Fruit fly (Drosophila melanogaster) whole organism, embryonic: ENCODE results near the gene E2f1.
A peak's percentile ranks its signal among the peaks of the same experiment; 100 is the strongest.

Source experiments
- Adf1 ChIP-seq: fragments of 200-800 bp; sonication (Bioruptor generic); IDR thresholded peaks from 2 replicates; pipeline ENCODE4 v1.3.6; 2022; ENCODE audit warnings: missing biosample characterization, missing genetic modification characterization
- Aef1 ChIP-seq: fragments of 200-800 bp; sonication (Bioruptor generic); IDR thresholded peaks from 3 replicates; pipeline ENCODE4 v1.3.6; 2022; ENCODE audit warnings: missing biosample characterization, missing genetic modification characterization
- CG10147 ChIP-seq: fragments of 200-800 bp; sonication (Bioruptor generic); optimal IDR thresholded peaks from 2 replicates; lab custom pipeline; 2019; ENCODE audit warnings: missing biosample characterization, mild to moderate bottlenecking, missing genetic modification characterization, moderate library complexity
- CG10267 ChIP-seq: fragments of 200-800 bp; sonication (Bioruptor generic); optimal IDR thresholded peaks from 2 replicates; lab custom pipeline; 2018; ENCODE audit warnings: missing biosample characterization, mild to moderate bottlenecking, missing genetic modification characterization, moderate library complexity
- CG10321 ChIP-seq: fragments of 200-800 bp; sonication (Bioruptor generic); IDR thresholded peaks from 2 replicates; pipeline ENCODE4 v1.3.6; 2022; ENCODE audit warnings: missing biosample characterization, missing genetic modification characterization
- CG10654 ChIP-seq: fragments of 200-800 bp; sonication (Bioruptor generic); optimal IDR thresholded peaks from 2 replicates; lab custom pipeline; 2016; ENCODE audit warnings: missing biosample characterization, missing genetic modification characterization
- CG11093 ChIP-seq: fragments of 200-800 bp; sonication (Bioruptor generic); IDR thresholded peaks from 3 replicates; pipeline ENCODE4 v1.3.6; 2022; ENCODE audit warnings: missing biosample characterization, missing genetic modification characterization
- CG12659 ChIP-seq: fragments of 200-800 bp; sonication (Bioruptor generic); optimal IDR thresholded peaks from 3 replicates; lab custom pipeline; 2017; ENCODE audit warnings: mild to moderate bottlenecking, missing biosample characterization, missing genetic modification reagents, missing genetic modification characterization
- CG12744 ChIP-seq: fragments of 200-800 bp; sonication (Bioruptor generic); optimal IDR thresholded peaks from 2 replicates; lab custom pipeline; 2016; ENCODE audit warnings: missing biosample characterization, missing genetic modification characterization
- CG13624 ChIP-seq: fragments of 200-800 bp; sonication (Bioruptor generic); optimal IDR thresholded peaks from 2 replicates; lab custom pipeline; 2016; ENCODE audit warnings: missing biosample characterization, missing genetic modification characterization
- CG14014 ChIP-seq: fragments of 200-800 bp; sonication (Bioruptor generic); IDR thresholded peaks from 2 replicates; pipeline ENCODE4 v1.3.6; 2022; ENCODE audit warnings: missing biosample characterization, missing genetic modification characterization
- CG14050 ChIP-seq: fragments of 200-800 bp; sonication (Bioruptor generic); IDR thresholded peaks from 3 replicates; pipeline ENCODE4 v1.3.6; 2022; ENCODE audit warnings: missing biosample characterization, missing genetic modification characterization
- CG14710 ChIP-seq: fragments of 200-800 bp; sonication (Bioruptor generic); optimal IDR thresholded peaks from 3 replicates; lab custom pipeline; 2019; ENCODE audit warnings: missing biosample characterization, mild to moderate bottlenecking, missing genetic modification characterization, moderate library complexity
- CG1603 ChIP-seq: fragments of 200-800 bp; sonication (Bioruptor generic); optimal IDR thresholded peaks from 2 replicates; lab custom pipeline; 2019; ENCODE audit warnings: missing biosample characterization, mild to moderate bottlenecking, missing genetic modification characterization, moderate library complexity
- CG1647 ChIP-seq: fragments of 200-800 bp; sonication (Bioruptor generic); optimal IDR thresholded peaks from 3 replicates; lab custom pipeline; 2016; ENCODE audit warnings: missing biosample characterization, missing genetic modification characterization
- CG17186 ChIP-seq: fragments of 200-800 bp; sonication (Bioruptor generic); optimal IDR thresholded peaks from 3 replicates; lab custom pipeline; 2017; ENCODE audit warnings: missing biosample characterization, missing genetic modification reagents, missing genetic modification characterization
- CG18011 ChIP-seq: fragments of 200-800 bp; sonication (Bioruptor generic); optimal IDR thresholded peaks from 2 replicates; lab custom pipeline; 2017; ENCODE audit warnings: missing biosample characterization, missing genetic modification characterization, mild to moderate bottlenecking, moderate library complexity, missing genotype
- CG1832 ChIP-seq: fragments of 200-800 bp; sonication (Bioruptor generic); optimal IDR thresholded peaks from 2 replicates; lab custom pipeline; 2017; ENCODE audit warnings: missing biosample characterization, mild to moderate bottlenecking, missing genetic modification characterization, inconsistent platforms
- CG2116 ChIP-seq: fragments of 200-800 bp; sonication (Bioruptor generic); optimal IDR thresholded peaks from 3 replicates; lab custom pipeline; 2018; ENCODE audit warnings: missing biosample characterization, mild to moderate bottlenecking, missing genetic modification characterization
- CG2120 ChIP-seq: fragments of 200-800 bp; sonication (Bioruptor generic); optimal IDR thresholded peaks from 3 replicates; lab custom pipeline; 2016; ENCODE audit warnings: missing biosample characterization, missing genetic modification characterization
- CG30431 ChIP-seq: fragments of 200-800 bp; sonication (Bioruptor generic); optimal IDR thresholded peaks from 2 replicates; lab custom pipeline; 2017; ENCODE audit warnings: missing biosample characterization, missing genetic modification characterization
- CG6254 ChIP-seq: fragments of 200-800 bp; sonication (Bioruptor generic); optimal IDR thresholded peaks from 3 replicates; lab custom pipeline; 2017; ENCODE audit warnings: mild to moderate bottlenecking, missing biosample characterization, missing genetic modification reagents, missing genetic modification characterization
- CG6813 ChIP-seq: fragments of 200-800 bp; sonication (Bioruptor generic); optimal IDR thresholded peaks from 2 replicates; lab custom pipeline; 2017; ENCODE audit warnings: missing biosample characterization, missing genetic modification characterization, mild to moderate bottlenecking, moderate library complexity, missing genetic modification reagents
- CkIIα-i1 ChIP-seq: fragments of 200-800 bp; sonication (Bioruptor generic); IDR thresholded peaks from 2 replicates; pipeline ENCODE4 v1.3.6; 2022; ENCODE audit warnings: missing biosample characterization, missing genetic modification characterization
- D19B ChIP-seq: fragments of 200-800 bp; sonication (Bioruptor generic); optimal IDR thresholded peaks from 2 replicates; lab custom pipeline; 2017; ENCODE audit warnings: missing biosample characterization, mild to moderate bottlenecking, missing genetic modification characterization
- Dip3 ChIP-seq: fragments of 200-800 bp; sonication (Bioruptor generic); optimal IDR thresholded peaks from 3 replicates; lab custom pipeline; 2016; ENCODE audit warnings: missing biosample characterization, missing genetic modification characterization
- Dll ChIP-seq: fragments of 200-800 bp; sonication (Bioruptor generic); IDR thresholded peaks from 4 replicates; pipeline ENCODE4 v1.3.6; 2022; ENCODE audit warnings: missing biosample characterization, missing genetic modification characterization; ENCODE audit not compliant: partially characterized antibody
- E2f1 ChIP-seq: fragments of 200-800 bp; sonication (Bioruptor generic); IDR thresholded peaks from 2 replicates; pipeline ENCODE4 v1.3.6; 2022; ENCODE audit warnings: missing biosample characterization, missing genetic modification characterization
- ERR ChIP-seq: fragments of 200-800 bp; sonication (Bioruptor generic); optimal IDR thresholded peaks from 2 replicates; lab custom pipeline; 2016; ENCODE audit warnings: missing biosample characterization, missing genetic modification characterization
- HLH3B ChIP-seq: fragments of 200-800 bp; sonication (Bioruptor generic); IDR thresholded peaks from 2 replicates; pipeline ENCODE4 v1.3.6; 2022; ENCODE audit warnings: missing biosample characterization, missing genetic modification characterization
- Hand ChIP-seq: fragments of 200-800 bp; sonication (Bioruptor generic); optimal IDR thresholded peaks from 2 replicates; lab custom pipeline; 2017; ENCODE audit warnings: mild to moderate bottlenecking, missing biosample characterization, missing genetic modification reagents, missing genetic modification characterization
- Lhr ChIP-seq: fragments of 200-800 bp; sonication (Bioruptor generic); optimal IDR thresholded peaks from 3 replicates; lab custom pipeline; 2017; ENCODE audit warnings: mild to moderate bottlenecking, missing biosample characterization, missing genetic modification reagents, missing genetic modification characterization
- NC2β ChIP-seq: fragments of 200-800 bp; sonication (Bioruptor generic); optimal IDR thresholded peaks from 2 replicates; lab custom pipeline; 2016; ENCODE audit warnings: missing biosample characterization, missing genetic modification characterization
- NK7.1 ChIP-seq: fragments of 200-800 bp; sonication (Bioruptor generic); optimal IDR thresholded peaks from 3 replicates; lab custom pipeline; 2016; ENCODE audit warnings: missing biosample characterization, missing genetic modification characterization
- Nf-YA ChIP-seq: fragments of 200-800 bp; sonication (Bioruptor generic); IDR thresholded peaks from 2 replicates; pipeline ENCODE4 v1.3.6; 2022; ENCODE audit warnings: missing biosample characterization, missing genetic modification characterization
- ara ChIP-seq: fragments of 200-800 bp; sonication (Bioruptor generic); IDR thresholded peaks from 2 replicates; pipeline ENCODE4 v1.3.6; 2022; ENCODE audit warnings: missing biosample characterization, missing genetic modification characterization
- bigmax ChIP-seq: fragments of 200-800 bp; sonication (Bioruptor generic); optimal IDR thresholded peaks from 2 replicates; lab custom pipeline; 2018; ENCODE audit warnings: missing biosample characterization, mild to moderate bottlenecking, missing genetic modification characterization
- cad ChIP-seq: fragments of >200 bp; optimal IDR thresholded peaks from 2 replicates; lab custom pipeline; 2017; ENCODE audit warnings: missing biosample characterization, missing genetic modification characterization
- dimm ChIP-seq: fragments of 200-800 bp; sonication (Bioruptor generic); IDR thresholded peaks from 2 replicates; pipeline ENCODE4 v1.3.6; 2022; ENCODE audit warnings: missing biosample characterization, missing genetic modification characterization
- fd3F ChIP-seq: fragments of 200-800 bp; sonication (Bioruptor generic); optimal IDR thresholded peaks from 2 replicates; lab custom pipeline; 2018; ENCODE audit warnings: missing biosample characterization, mild to moderate bottlenecking, missing genetic modification characterization, moderate library complexity
- hkb ChIP-seq, 2 experiments: fragments of 200-800 bp in 1 of 2; fragments of >200 bp in 1 of 2; sonication (Bioruptor generic) in 1 of 2; IDR thresholded peaks in 1 of 2; optimal IDR thresholded peaks in 1 of 2; 2 replicates each; pipeline versions ENCODE4 v1.3.6 to Lab custom; 2017 to 2022; ENCODE audit warnings: missing biosample characterization in 1 of 2, missing genetic modification characterization in 1 of 2
- knrl ChIP-seq: fragments of 200-800 bp; sonication (Bioruptor generic); IDR thresholded peaks from 3 replicates; pipeline ENCODE4 v1.3.6; 2022; ENCODE audit warnings: missing biosample characterization, missing genetic modification characterization; ENCODE audit not compliant: partially characterized antibody
- mam ChIP-seq: fragments of 200-800 bp; sonication (Bioruptor generic); optimal IDR thresholded peaks from 3 replicates; lab custom pipeline; 2016; ENCODE audit warnings: missing biosample characterization, missing genetic modification characterization
- pnt ChIP-seq: fragments of 200-800 bp; sonication (Bioruptor generic); optimal IDR thresholded peaks from 3 replicates; lab custom pipeline; 2016; ENCODE audit warnings: missing biosample characterization, missing genetic modification characterization
- pzg ChIP-seq: fragments of 200-800 bp; sonication (Bioruptor generic); optimal IDR thresholded peaks from 3 replicates; lab custom pipeline; 2018; ENCODE audit warnings: missing biosample characterization, mild to moderate bottlenecking, missing genetic modification characterization, moderate library complexity
- rib ChIP-seq: fragments of 200-800 bp; sonication (Bioruptor generic); IDR thresholded peaks from 2 replicates; pipeline ENCODE4 v1.3.6; 2022; ENCODE audit warnings: missing biosample characterization, missing genetic modification characterization
- sens ChIP-seq: fragments of 200-800 bp; sonication (Bioruptor generic); peaks from one replicate; lab custom pipeline; 2016; ENCODE audit warnings: missing biosample characterization, missing genetic modification characterization
- shn ChIP-seq: fragments of 200-800 bp; sonication (Bioruptor generic); optimal IDR thresholded peaks from 3 replicates; lab custom pipeline; 2016; ENCODE audit warnings: missing biosample characterization, missing genetic modification characterization
- sna ChIP-seq: fragments of 200-800 bp; sonication (Bioruptor generic); IDR thresholded peaks from 2 replicates; pipeline ENCODE4 v1.3.6; 2022; ENCODE audit warnings: missing biosample characterization, missing genetic modification characterization; ENCODE audit not compliant: partially characterized antibody
- tin ChIP-seq: fragments of 200-800 bp; sonication (Bioruptor generic); optimal IDR thresholded peaks from 3 replicates; lab custom pipeline; 2016; ENCODE audit warnings: missing biosample characterization, missing genetic modification characterization
- tna ChIP-seq: fragments of 200-800 bp; sonication (Bioruptor generic); IDR thresholded peaks from 2 replicates; pipeline ENCODE4 v1.3.6; 2022; ENCODE audit warnings: missing biosample characterization, missing genetic modification characterization; ENCODE audit not compliant: partially characterized antibody

E2f1 gene

DNA sequence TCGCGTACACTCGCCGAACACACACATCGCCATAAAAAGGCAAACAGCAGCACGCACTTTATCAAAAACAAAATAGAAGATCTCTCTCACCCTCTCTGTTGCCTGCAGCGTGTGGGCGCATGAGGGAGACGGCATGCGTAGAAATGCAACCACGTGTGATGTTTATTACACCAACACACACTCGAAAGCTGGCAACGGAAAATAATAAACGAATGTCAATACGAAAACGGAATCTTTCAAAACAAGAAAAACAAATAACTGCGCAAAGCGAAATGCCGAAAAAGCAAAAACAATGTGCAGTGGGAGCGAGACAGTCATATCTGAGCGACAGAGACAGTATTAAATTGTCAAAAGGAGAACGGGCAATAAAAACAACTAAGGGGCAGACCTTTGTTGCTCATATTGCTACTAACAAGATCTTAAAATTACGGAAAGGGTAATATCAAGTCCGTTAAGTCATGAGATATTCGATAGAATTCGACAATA, 47.3 kb downstream of the E2f1 start (continued):
- TF ChIP-seq CG6813 (GFP tag; lab: Kevin White, UChicago) (peak; percentile 93), CG12744 (GFP tag; lab: Kevin White, UChicago) (peak; percentile 85), NC2β (GFP tag; lab: Kevin White, UChicago) (peak; percentile 83), CG10654 (peak; percentile 59), pnt (GFP tag; lab: Kevin White, UChicago) (peak; percentile 33), CG2120 (no peak), cad (GFP tag; lab: Kevin White, UChicago) (peak; percentile 88), Dip3 (GFP tag; lab: Kevin White, UChicago) (no peak), CkIIα-i1 (no peak), bigmax (GFP tag; lab: Kevin White, UChicago) (peak; percentile 73), pzg (GFP tag; lab: Kevin White, UChicago) (no peak), Adf1 (GFP tag; lab: Robert Waterston, UW) (no peak), Lhr (peak; percentile 75), knrl (GFP tag; lab: Robert Waterston, UW) (no peak), CG10147 (GFP tag; lab: Kevin White, UChicago) (peak; percentile 63), CG1647 (GFP tag; lab: Kevin White, UChicago) (peak; percentile 14), HLH3B (GFP tag; lab: Robert Waterston, UW) (no peak), NK7.1 (GFP tag; lab: Kevin White, UChicago) (peak; percentile 87), CG12659 (peak; percentile 74), mam (GFP tag; lab: Kevin White, UChicago) (no peak), E2f1 (GFP tag; lab: Robert Waterston, UW) (no peak), dimm (GFP tag; lab: Robert Waterston, UW) (no peak), CG10321 (GFP tag; lab: Robert Waterston, UW) (no peak), ERR (peak; percentile 71), rib (no peak), Dll (GFP tag; lab: Robert Waterston, UW) (no peak)

- TF ChIP-seq shn (GFP tag; lab: Kevin White, UChicago), result no peak
- TF ChIP-seq ara (GFP tag; lab: Robert Waterston, UW), result no peak
- peak; percentile 24 for TF ChIP-seq CG30431 (GFP tag; lab: Kevin White, UChicago)
- no peak for TF ChIP-seq hkb (optimal IDR thresholded peaks at IDR 0.05; lab: Kevin White, UChicago)
- no peak for TF ChIP-seq hkb (GFP tag; IDR thresholded peaks at IDR 0.05; lab: Robert Waterston, UW)
- TF ChIP-seq CG13624, result no peak
- no peak for TF ChIP-seq CG1603
- TF ChIP-seq CG11093 (GFP tag; lab: Robert Waterston, UW), result peak; percentile 25; the same call in 1 of the 3 replicates
- TF ChIP-seq fd3F, result peak; percentile 58
- no peak for TF ChIP-seq CG14014 (GFP tag; lab: Robert Waterston, UW)
- peak; percentile 97 for TF ChIP-seq D19B (GFP tag; lab: Kevin White, UChicago)
- no peak for TF ChIP-seq CG2116
- TF ChIP-seq Aef1 (GFP tag; lab: Robert Waterston, UW), result no peak
- TF ChIP-seq tin (GFP tag; lab: Kevin White, UChicago), result no peak
- TF ChIP-seq sna (GFP tag; lab: Robert Waterston, UW), result no peak
- no peak for TF ChIP-seq Nf-YA (GFP tag; lab: Robert Waterston, UW)
- no peak for TF ChIP-seq CG14710
- peak; percentile 12 for TF ChIP-seq CG10267 (tag; lab: Kevin White, UChicago)
- TF ChIP-seq Hand (GFP tag; lab: Kevin White, UChicago), result no peak
- peak; percentile 9 for TF ChIP-seq CG18011
- no peak for TF ChIP-seq CG6254 (GFP tag; lab: Kevin White, UChicago)
- no peak for TF ChIP-seq CG1832 (GFP tag; lab: Kevin White, UChicago)
- peak; percentile 6 for TF ChIP-seq sens (GFP tag; lab: Kevin White, UChicago)
- TF ChIP-seq CG14050 (GFP tag; lab: Robert Waterston, UW), result no peak
- no peak for TF ChIP-seq CG17186
- no peak for TF ChIP-seq tna
Measured at dm6 chr3R:21612902-21613301, 47.8 kb downstream of the E2f1 start.
